Worm (Caenorhabditis elegans) whole organism, L3 larva: ENCODE results near the gene sas-5.

Experiments
- ceh-82 ChIP-seq: fragments of 150-350 bp; optimal IDR thresholded peaks from 2 replicates; lab custom pipeline; 2014; ENCODE audit warnings: missing biosample characterization, missing genetic modification characterization
- egl-27 ChIP-seq: sonication (generic microtip); optimal IDR thresholded peaks from 4 replicates; lab custom pipeline; 2017; ENCODE audit warnings: missing biosample characterization, missing genetic modification reagents, missing genetic modification characterization
- pha-4 ChIP-seq: fragments of 150-350 bp; optimal IDR thresholded peaks from 2 replicates; lab custom pipeline; 2014; ENCODE audit warnings: missing biosample characterization, missing genetic modification reagents, missing genetic modification characterization

DNA sequence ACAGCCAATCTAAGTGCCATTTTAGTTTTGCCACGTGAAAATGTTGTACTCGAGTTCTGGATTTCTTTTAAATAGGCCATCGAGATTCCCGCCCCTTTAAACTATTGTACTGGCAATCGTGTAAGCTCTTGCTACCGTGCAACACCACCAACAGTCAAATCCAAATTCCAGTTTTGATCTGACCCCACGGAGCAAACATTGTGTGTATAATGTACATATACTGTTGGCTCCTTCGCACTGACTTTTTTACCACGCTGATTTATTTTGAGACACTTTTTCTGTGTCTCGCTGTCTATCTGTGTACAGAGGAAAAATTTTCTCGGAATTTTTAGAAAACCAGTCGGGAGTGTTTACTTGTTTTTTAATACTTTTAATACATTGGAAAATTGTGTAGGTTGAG, 488 bp upstream of the sas-5 start, which contains the start of gene piit-1:
- TF ChIP-seq pha-4 (peak; percentile 32), ceh-82 (no peak), egl-27 (tag; lab: Kevin White, UChicago) (no peak)
